Fruit fly (Drosophila melanogaster) whole organism, embryonic: ENCODE measurements around the gene CG8960.

Source experiments
- Antp ChIP-seq: fragments of 200-800 bp; sonication (Bioruptor generic); optimal IDR thresholded peaks from 3 replicates; lab custom pipeline; 2016; ENCODE audit warnings: missing biosample characterization, missing genetic modification characterization
- Awh ChIP-seq: fragments of 200-800 bp; sonication (Bioruptor generic); IDR thresholded peaks from 2 replicates; pipeline ENCODE4, ENCODE4 v1.3.6; 2022; ENCODE audit warnings: missing biosample characterization, missing genetic modification characterization
- CG10209 ChIP-seq: fragments of 200-800 bp; sonication (Bioruptor generic); optimal IDR thresholded peaks from 3 replicates; lab custom pipeline; 2017; ENCODE audit warnings: missing biosample characterization, mild to moderate bottlenecking, missing genetic modification characterization, missing genetic modification reagents
- CG10321 ChIP-seq: fragments of 200-800 bp; sonication (Bioruptor generic); IDR thresholded peaks from 2 replicates; pipeline ENCODE4 v1.3.6; 2022; ENCODE audit warnings: missing biosample characterization, missing genetic modification characterization
- CG11696 ChIP-seq: fragments of 200-800 bp; sonication (Bioruptor generic); IDR thresholded peaks from 2 replicates; pipeline ENCODE4 v1.3.6; 2022; ENCODE audit warnings: missing biosample characterization, missing genetic modification characterization
- CG12071 ChIP-seq: fragments of 200-800 bp; sonication (Bioruptor generic); optimal IDR thresholded peaks from 3 replicates; lab custom pipeline; 2018; ENCODE audit warnings: missing biosample characterization, mild to moderate bottlenecking, missing genetic modification characterization
- CG12769 ChIP-seq: fragments of 200-800 bp; sonication (Bioruptor generic); optimal IDR thresholded peaks from 2 replicates; lab custom pipeline; 2019; ENCODE audit warnings: missing biosample characterization, mild to moderate bottlenecking, missing genetic modification characterization, moderate library complexity
- CG15269 ChIP-seq: fragments of 200-800 bp; sonication (Bioruptor generic); optimal IDR thresholded peaks from 2 replicates; lab custom pipeline; 2018; ENCODE audit warnings: missing biosample characterization, mild to moderate bottlenecking, missing genetic modification characterization, moderate library complexity
- CG15514 ChIP-seq: fragments of 200-800 bp; sonication (Bioruptor generic); optimal IDR thresholded peaks from 3 replicates; lab custom pipeline; 2017; ENCODE audit warnings: missing biosample characterization, missing genetic modification characterization, mild to moderate bottlenecking, moderate library complexity, missing genetic modification reagents
- CG16779 ChIP-seq: fragments of 200-800 bp; sonication (Bioruptor generic); IDR thresholded peaks from 2 replicates; pipeline ENCODE4 v1.3.6; 2022; ENCODE audit warnings: missing biosample characterization, missing genetic modification characterization
- CG17612 ChIP-seq: fragments of 200-800 bp; sonication (Bioruptor generic); IDR thresholded peaks from 2 replicates; pipeline ENCODE4 v1.3.6; 2022; ENCODE audit warnings: missing biosample characterization, missing genetic modification characterization
- CG17912 ChIP-seq: fragments of 200-800 bp; sonication (Bioruptor generic); optimal IDR thresholded peaks from 2 replicates; lab custom pipeline; 2018; ENCODE audit warnings: missing biosample characterization, mild to moderate bottlenecking, missing genetic modification characterization
- CG18764 ChIP-seq: fragments of 200-800 bp; sonication (Bioruptor generic); optimal IDR thresholded peaks from 3 replicates; lab custom pipeline; 2016; ENCODE audit warnings: missing biosample characterization, missing genetic modification characterization
- CG30431 ChIP-seq: fragments of 200-800 bp; sonication (Bioruptor generic); optimal IDR thresholded peaks from 2 replicates; lab custom pipeline; 2017; ENCODE audit warnings: missing biosample characterization, missing genetic modification characterization
- CG31365 ChIP-seq: fragments of 200-800 bp; sonication (Bioruptor generic); optimal IDR thresholded peaks from 2 replicates; lab custom pipeline; 2018; ENCODE audit warnings: missing biosample characterization, mild to moderate bottlenecking, missing genetic modification characterization
- CG3163 ChIP-seq: fragments of 200-800 bp; sonication (Bioruptor generic); optimal IDR thresholded peaks from 3 replicates; lab custom pipeline; 2016; ENCODE audit warnings: missing biosample characterization, missing genetic modification characterization
- CG6254 ChIP-seq: fragments of 200-800 bp; sonication (Bioruptor generic); optimal IDR thresholded peaks from 3 replicates; lab custom pipeline; 2017; ENCODE audit warnings: mild to moderate bottlenecking, missing biosample characterization, missing genetic modification reagents, missing genetic modification characterization
- CG7839 ChIP-seq: fragments of 200-800 bp; sonication (Bioruptor generic); optimal IDR thresholded peaks from 3 replicates; lab custom pipeline; 2018; ENCODE audit warnings: missing biosample characterization, mild to moderate bottlenecking, missing genetic modification characterization, moderate library complexity
- CG9932 ChIP-seq: fragments of 200-800 bp; sonication (Bioruptor generic); IDR thresholded peaks from 2 replicates; pipeline ENCODE4 v1.3.6; 2022; ENCODE audit warnings: missing biosample characterization, missing genetic modification characterization
- CkIIα-i1 ChIP-seq: fragments of 200-800 bp; sonication (Bioruptor generic); IDR thresholded peaks from 2 replicates; pipeline ENCODE4 v1.3.6; 2022; ENCODE audit warnings: missing biosample characterization, missing genetic modification characterization
- Dad ChIP-seq: fragments of 200-800 bp; sonication (Bioruptor generic); optimal IDR thresholded peaks from 3 replicates; lab custom pipeline; 2016; ENCODE audit warnings: missing biosample characterization, missing genetic modification characterization
- ERR ChIP-seq: fragments of 200-800 bp; sonication (Bioruptor generic); optimal IDR thresholded peaks from 2 replicates; lab custom pipeline; 2016; ENCODE audit warnings: missing biosample characterization, missing genetic modification characterization
- Eip74EF ChIP-seq, 2 experiments: fragments of 200-800 bp in 1 of 2; fragments of >200 bp in 1 of 2; sonication (Bioruptor generic) in 1 of 2; optimal IDR thresholded peaks; 2 replicates each; lab custom pipeline; 2017 to 2019; ENCODE audit warnings: missing biosample characterization in 2 of 2, missing genetic modification characterization in 2 of 2, mild to moderate bottlenecking in 1 of 2, moderate library complexity in 1 of 2
- Hand ChIP-seq: fragments of 200-800 bp; sonication (Bioruptor generic); optimal IDR thresholded peaks from 2 replicates; lab custom pipeline; 2017; ENCODE audit warnings: mild to moderate bottlenecking, missing biosample characterization, missing genetic modification reagents, missing genetic modification characterization
- Hmx ChIP-seq: fragments of 200-800 bp; sonication (Bioruptor generic); optimal IDR thresholded peaks from 2 replicates; lab custom pipeline; 2016; ENCODE audit warnings: missing biosample characterization, missing genetic modification characterization
- Med ChIP-seq: fragments of 200-800 bp; sonication (Bioruptor generic); peaks from one replicate; lab custom pipeline; 2016; ENCODE audit warnings: missing biosample characterization, missing genetic modification characterization, mild to moderate bottlenecking, inconsistent platforms, moderate library complexity
- NC2α ChIP-seq: fragments of 200-800 bp; sonication (Bioruptor generic); optimal IDR thresholded peaks from 2 replicates; lab custom pipeline; 2016; ENCODE audit warnings: missing biosample characterization, missing genetic modification characterization
- Oli ChIP-seq: fragments of 200-800 bp; sonication (Bioruptor generic); optimal IDR thresholded peaks from 2 replicates; lab custom pipeline; 2018; ENCODE audit warnings: missing biosample characterization, mild to moderate bottlenecking, missing genetic modification characterization, moderate library complexity
- Opbp ChIP-seq: fragments of 200-800 bp; sonication (Bioruptor generic); IDR thresholded peaks from 3 replicates; pipeline ENCODE4 v1.3.6; 2022; ENCODE audit warnings: missing biosample characterization, missing genetic modification characterization; ENCODE audit not compliant: partially characterized antibody
- ap ChIP-seq: fragments of 200-800 bp; sonication (Bioruptor generic); IDR thresholded peaks from 2 replicates; pipeline ENCODE4 v1.3.6; 2022; ENCODE audit warnings: missing biosample characterization, missing genetic modification characterization
- bbx ChIP-seq: fragments of 200-800 bp; sonication (Bioruptor generic); IDR thresholded peaks from 2 replicates; pipeline ENCODE4 v1.3.6; 2022; ENCODE audit warnings: missing biosample characterization, missing genetic modification characterization; ENCODE audit not compliant: partially characterized antibody
- bcd ChIP-seq: fragments of 200-800 bp; sonication (Bioruptor generic); optimal IDR thresholded peaks from 2 replicates; lab custom pipeline; 2017; ENCODE audit warnings: missing biosample characterization, mild to moderate bottlenecking, missing genetic modification characterization
- chinmo ChIP-seq: fragments of 200-800 bp; sonication (Bioruptor generic); IDR thresholded peaks from 4 replicates; pipeline ENCODE4 v1.3.6; 2022; ENCODE audit warnings: missing biosample characterization, missing genetic modification characterization; ENCODE audit not compliant: partially characterized antibody
- ci ChIP-seq: fragments of 200-800 bp; sonication (Bioruptor generic); IDR thresholded peaks from 3 replicates; pipeline ENCODE4 v1.3.6; 2022; ENCODE audit warnings: missing biosample characterization, missing genetic modification characterization
- emc ChIP-seq: fragments of 200-800 bp; sonication (Bioruptor generic); optimal IDR thresholded peaks from 2 replicates; lab custom pipeline; 2016; ENCODE audit warnings: missing biosample characterization, missing genetic modification characterization
- her ChIP-seq: fragments of 200-800 bp; sonication (Bioruptor generic); optimal IDR thresholded peaks from 2 replicates; lab custom pipeline; 2016; ENCODE audit warnings: missing biosample characterization, missing genetic modification characterization
- klu ChIP-seq: fragments of 200-800 bp; sonication (Bioruptor generic); IDR thresholded peaks from 2 replicates; pipeline ENCODE4 v1.3.6; 2022; ENCODE audit warnings: missing biosample characterization, missing genetic modification characterization
- lilli ChIP-seq: fragments of 200-800 bp; sonication (Bioruptor generic); optimal IDR thresholded peaks from 3 replicates; lab custom pipeline; 2016; ENCODE audit warnings: missing biosample characterization, missing genetic modification characterization
- lmd ChIP-seq: fragments of 200-800 bp; sonication (Bioruptor generic); IDR thresholded peaks from 2 replicates; pipeline ENCODE4 v1.3.6; 2022; ENCODE audit warnings: missing biosample characterization, missing genetic modification characterization
- mam ChIP-seq: fragments of 200-800 bp; sonication (Bioruptor generic); optimal IDR thresholded peaks from 3 replicates; lab custom pipeline; 2016; ENCODE audit warnings: missing biosample characterization, missing genetic modification characterization
- onecut ChIP-seq: fragments of 200-800 bp; sonication (Bioruptor generic); IDR thresholded peaks from 2 replicates; pipeline ENCODE4 v1.3.6; 2022; ENCODE audit warnings: missing biosample characterization, missing genetic modification characterization
- pan ChIP-seq, 4 experiments: fragments of >200 bp in 3 of 4; fragments of 200-800 bp in 1 of 4; sonication (Bioruptor generic) in 1 of 4; optimal IDR thresholded peaks in 3 of 4; IDR thresholded peaks in 1 of 4; 2 replicates each; pipeline versions ENCODE4 v1.3.6 to Lab custom; 2017 to 2022; ENCODE audit warnings: missing biosample characterization in 2 of 4, missing genetic modification characterization in 2 of 4, mixed read lengths in 1 of 4
- pros ChIP-seq: fragments of 200-800 bp; sonication (Bioruptor generic); optimal IDR thresholded peaks from 3 replicates; lab custom pipeline; 2019; ENCODE audit warnings: missing biosample characterization, mild to moderate bottlenecking, missing genetic modification characterization, moderate library complexity
- ranshi ChIP-seq: fragments of 200-800 bp; sonication (Bioruptor generic); IDR thresholded peaks from 2 replicates; pipeline ENCODE4 v1.3.6; 2022; ENCODE audit warnings: missing biosample characterization, missing genetic modification characterization
- rib ChIP-seq: fragments of 200-800 bp; sonication (Bioruptor generic); IDR thresholded peaks from 2 replicates; pipeline ENCODE4 v1.3.6; 2022; ENCODE audit warnings: missing biosample characterization, missing genetic modification characterization
- ro ChIP-seq: fragments of 200-800 bp; sonication (Bioruptor generic); IDR thresholded peaks from 2 replicates; pipeline ENCODE4 v1.3.6; 2022; ENCODE audit warnings: missing biosample characterization, missing genetic modification characterization
- sisA ChIP-seq: fragments of 200-800 bp; sonication (Bioruptor generic); IDR thresholded peaks from 2 replicates; pipeline ENCODE4 v1.3.6; 2022; ENCODE audit warnings: missing biosample characterization, missing genetic modification characterization
- ttk ChIP-seq: fragments of 200-800 bp; sonication (Bioruptor generic); IDR thresholded peaks from 2 replicates; pipeline ENCODE4 v2.1.2; 2022; ENCODE audit warnings: missing biosample characterization, missing genetic modification characterization
- usp ChIP-seq: fragments of >200 bp; optimal IDR thresholded peaks from 2 replicates; lab custom pipeline; 2017; ENCODE audit warnings: missing biosample characterization, missing genetic modification characterization
- vfl ChIP-seq: fragments of 200-800 bp; sonication (Bioruptor generic); optimal IDR thresholded peaks from 2 replicates; lab custom pipeline; 2016; ENCODE audit warnings: missing biosample characterization, missing genetic modification characterization
- vnd ChIP-seq: fragments of 200-800 bp; sonication (Bioruptor generic); IDR thresholded peaks from 3 replicates; pipeline ENCODE4 v1.3.6; 2022; ENCODE audit warnings: missing biosample characterization, missing genetic modification characterization; ENCODE audit not compliant: partially characterized antibody

The CG8960 gene

dm6 chr3L:2164805-2165204 is 32.0 kb upstream of the CG8960 start (continued):
- TF ChIP-seq her (GFP tag; lab: Kevin White, UChicago) (no peak), CG31365 (tag; lab: Kevin White, UChicago) (no peak), Antp (GFP tag; lab: Kevin White, UChicago) (no peak), vnd (GFP tag; lab: Robert Waterston, UW) (no peak), bbx (GFP tag; lab: Robert Waterston, UW) (no peak), Hmx (no peak), Awh (no peak), CG30431 (GFP tag; lab: Kevin White, UChicago) (no peak), lilli (GFP tag; lab: Kevin White, UChicago) (peak; percentile 9), lmd (GFP tag; lab: Robert Waterston, UW) (peak; percentile 63), klu (GFP tag; lab: Robert Waterston, UW) (no peak), ci (GFP tag; lab: Robert Waterston, UW) (peak; percentile 69; the same call in 1 of the 3 replicates), chinmo (no peak), Eip74EF (GFP tag; optimal IDR thresholded peaks at IDR 0.05; lab: Kevin White, UChicago) (no peak), CG15514 (no peak), Dad (GFP tag; lab: Kevin White, UChicago) (no peak), ttk (GFP tag; lab: Robert Waterston, UW) (peak; percentile 34), Oli (tag; lab: Kevin White, UChicago) (peak; percentile 11), CG12769 (tag; lab: Kevin White, UChicago) (no peak), bcd (GFP tag; lab: Kevin White, UChicago) (no peak), vfl (no peak), CG9932 (GFP tag; lab: Robert Waterston, UW) (peak; percentile 22; the same call in 1 of the 2 replicates), Hand (GFP tag; lab: Kevin White, UChicago) (no peak), ranshi (peak; percentile 50; the same call in 1 of the 2 replicates), pan (optimal IDR thresholded peaks at IDR 0.05; lab: Kevin White, UChicago) (no peak), pan (GFP tag; optimal IDR thresholded peaks at IDR 0.05 in 1 of 2, IDR thresholded peaks at IDR 0.05 in 1 of 2) (peak in 1 of 2 experiments; percentile 59), CG12071 (GFP tag; lab: Kevin White, UChicago) (no peak), onecut (no peak), CG11696 (GFP tag; lab: Robert Waterston, UW) (no peak), ro (no peak), rib (GFP tag; lab: Robert Waterston, UW) (no peak), CG10209 (no peak), NC2α (no peak), Opbp (no peak), CG7839 (tag; lab: Kevin White, UChicago) (peak; percentile 44), CG16779 (no peak), CG18764 (GFP tag; lab: Kevin White, UChicago) (no peak), CG17612 (GFP tag; lab: Robert Waterston, UW) (no peak), mam (GFP tag; lab: Kevin White, UChicago) (no peak), pros (GFP tag; lab: Kevin White, UChicago) (no peak), ERR (GFP tag; lab: Kevin White, UChicago) (no peak), CG17912 (GFP tag; lab: Kevin White, UChicago) (no peak), CG6254 (no peak), CG3163 (GFP tag; lab: Kevin White, UChicago) (no peak), CkIIα-i1 (no peak), usp (GFP tag; lab: Kevin White, UChicago) (no peak), ap (GFP tag; lab: Robert Waterston, UW) (no peak), emc (GFP tag; lab: Kevin White, UChicago) (no peak), CG15269 (peak; percentile 25), CG10321 (GFP tag; lab: Robert Waterston, UW) (no peak), Med (GFP tag; lab: Kevin White, UChicago) (peak; percentile 76), sisA (GFP tag; lab: Robert Waterston, UW) (0 out of 2 replicates have a peak, but pooled peaks have one; percentile 21)
